Worm (Caenorhabditis elegans) whole organism, early embryonic: ENCODE measurements around the gene F53B3.3.

Experiments used
- B0310.2 ChIP-seq: sonication (generic microtip); optimal IDR thresholded peaks from 2 replicates; lab custom pipeline; 2016; ENCODE audit warnings: mild to moderate bottlenecking, missing genetic modification characterization, missing compliant biosample characterization
- F13C5.2 ChIP-seq: sonication (generic microtip); optimal IDR thresholded peaks from 2 replicates; lab custom pipeline; 2017; ENCODE audit warnings: mild to moderate bottlenecking, missing genetic modification characterization, inconsistent platforms, missing compliant biosample characterization
- aly-1 ChIP-seq: sonication (generic microtip); optimal IDR thresholded peaks from 2 replicates; lab custom pipeline; 2016; ENCODE audit warnings: missing genetic modification characterization, missing compliant biosample characterization
- ama-1 ChIP-seq: fragments of 150-350 bp; optimal IDR thresholded peaks from 2 replicates; lab custom pipeline; 2014
- ceh-13 ChIP-seq: fragments of 200-800 bp; sonication (Bioruptor generic); optimal IDR thresholded peaks from 2 replicates; lab custom pipeline; 2018; ENCODE audit warnings: mild to moderate bottlenecking, missing genetic modification characterization, missing compliant biosample characterization
- ceh-36 ChIP-seq: sonication (generic microtip); optimal IDR thresholded peaks from 2 replicates; lab custom pipeline; 2016; ENCODE audit warnings: missing genetic modification characterization, inconsistent platforms, missing compliant biosample characterization
- ets-7 ChIP-seq: sonication (generic microtip); optimal IDR thresholded peaks from 2 replicates; lab custom pipeline; 2016; ENCODE audit warnings: missing genotype, missing genetic modification characterization, missing compliant biosample characterization
- flt-1 ChIP-seq: fragments of 200-800 bp; sonication (Bioruptor generic); IDR thresholded peaks from 2 replicates; pipeline ENCODE4 v1.3.6; 2022; ENCODE audit warnings: missing genetic modification characterization, missing compliant biosample characterization
- hmbx-1 ChIP-seq: sonication (generic microtip); optimal IDR thresholded peaks from 2 replicates; lab custom pipeline; 2016; ENCODE audit warnings: mild to moderate bottlenecking, missing genetic modification characterization, missing compliant biosample characterization
- hmg-4 ChIP-seq: fragments of 200-800 bp; sonication (Bioruptor generic); optimal IDR thresholded peaks from 2 replicates; lab custom pipeline; 2018; ENCODE audit warnings: mild to moderate bottlenecking, missing genetic modification characterization, missing compliant biosample characterization
- hnd-1 ChIP-seq: sonication (generic microtip); optimal IDR thresholded peaks from 2 replicates; lab custom pipeline; 2016; ENCODE audit warnings: missing genetic modification characterization, missing compliant biosample characterization
- pes-1 ChIP-seq: fragments of 200-800 bp; sonication (Bioruptor generic); IDR thresholded peaks from 2 replicates; pipeline ENCODE4 v1.3.6; 2022; ENCODE audit warnings: missing genetic modification reagents, missing genetic modification characterization, missing compliant biosample characterization
- scrt-1 ChIP-seq: fragments of 200-800 bp; sonication (Bioruptor generic); IDR thresholded peaks from 2 replicates; pipeline ENCODE4 v1.3.6; 2022; ENCODE audit warnings: missing genetic modification characterization, missing compliant biosample characterization
- sea-1 ChIP-seq: fragments of 200-800 bp; sonication (Bioruptor generic); conservative IDR thresholded peaks from 2 replicates; pipeline ENCODE4 v1.3.6; 2022; ENCODE audit warnings: missing genetic modification characterization, missing compliant biosample characterization
- tbx-11 ChIP-seq: fragments of 200-800 bp; sonication (Bioruptor generic); IDR thresholded peaks from 2 replicates; pipeline ENCODE4 v1.3.6; 2022; ENCODE audit warnings: missing genetic modification characterization, missing compliant biosample characterization
- tbx-37 ChIP-seq: fragments of 200-800 bp; sonication (Bioruptor generic); conservative IDR thresholded peaks from 2 replicates; pipeline ENCODE4 v1.3.6; 2022; ENCODE audit warnings: missing genetic modification reagents, missing genetic modification characterization, missing compliant biosample characterization
- tra-4 ChIP-seq: sonication (generic microtip); optimal IDR thresholded peaks from 2 replicates; lab custom pipeline; 2017; ENCODE audit warnings: missing genetic modification characterization, missing compliant biosample characterization

The F53B3.3 gene

ce11 chrX:2871037-2871436, at the start of gene F53B3.3:
Gene F53B3.3, minus strand, starts transcription at chrX:2871137.
- TF ChIP-seq hmg-4 (GFP tag; lab: Kevin White, UChicago) = peak; percentile 36
- 0 out of 2 replicates have a peak, but pooled peaks have one; percentile 11 for TF ChIP-seq flt-1 (GFP tag; lab: Robert Waterston, UW)
- no peak for TF ChIP-seq hmbx-1

DNA sequence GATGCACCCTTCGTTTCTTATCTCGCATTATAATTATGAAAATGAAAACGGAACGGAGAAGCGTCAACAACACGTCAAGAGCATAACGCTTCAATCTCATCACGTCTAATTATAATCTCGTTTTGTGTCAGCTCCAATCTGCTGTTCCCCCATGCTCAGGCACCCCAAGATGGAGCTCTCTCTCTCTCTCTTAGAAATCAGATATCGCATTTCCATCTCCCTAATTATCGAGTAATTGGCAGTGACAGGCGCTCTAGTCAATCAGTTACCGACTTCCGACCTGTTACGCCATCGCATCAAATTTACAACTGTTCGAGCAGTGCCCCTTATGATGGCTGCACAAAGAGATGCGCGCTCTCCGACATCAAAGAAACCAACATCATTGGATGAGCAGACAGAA, 49.5 kb upstream of the F53B3.3 start:
- TF ChIP-seq ceh-36 (tag; lab: Kevin White, UChicago) (no peak), hmg-4 (GFP tag; lab: Kevin White, UChicago) (no peak), tbx-11 (no peak), hnd-1 (tag; lab: Kevin White, UChicago) (no peak), pes-1 (no peak), ets-7 (tag; lab: Kevin White, UChicago) (no peak), tbx-37 (GFP tag; lab: Robert Waterston, UW) (no peak), tra-4 (tag; lab: Kevin White, UChicago) (no peak), scrt-1 (GFP tag; lab: Robert Waterston, UW) (no peak), ama-1 (lab: Kevin White, UChicago) (no peak), F13C5.2 (tag; lab: Kevin White, UChicago) (no peak), sea-1 (GFP tag; lab: Robert Waterston, UW) (no peak), flt-1 (GFP tag; lab: Robert Waterston, UW) (no peak), hmbx-1 (no peak), aly-1 (tag; lab: Kevin White, UChicago) (no peak)

ce11 chrX:2919488-2919887, 48.6 kb upstream of the F53B3.3 start:
- TF ChIP-seq hnd-1 (tag; lab: Kevin White, UChicago) (no peak), aly-1 (tag; lab: Kevin White, UChicago) (no peak), ceh-36 (tag; lab: Kevin White, UChicago) (no peak), tbx-37 (GFP tag; lab: Robert Waterston, UW) (no peak), pes-1 (no peak), B0310.2 (tag; lab: Kevin White, UChicago) (no peak), ama-1 (lab: Kevin White, UChicago) (no peak)

- TF ChIP-seq ets-7 (tag; lab: Kevin White, UChicago) (no peak), hnd-1 (tag; lab: Kevin White, UChicago) (no peak), B0310.2 (tag; lab: Kevin White, UChicago) (no peak), ceh-36 (tag; lab: Kevin White, UChicago) (no peak), tbx-11 (no peak), scrt-1 (GFP tag; lab: Robert Waterston, UW) (no peak), aly-1 (tag; lab: Kevin White, UChicago) (no peak), hmbx-1 (no peak), ceh-13 (no peak), hmg-4 (GFP tag; lab: Kevin White, UChicago) (no peak), tbx-37 (GFP tag; lab: Robert Waterston, UW) (no peak), sea-1 (GFP tag; lab: Robert Waterston, UW) (no peak), tra-4 (tag; lab: Kevin White, UChicago) (no peak), ama-1 (lab: Kevin White, UChicago) (no peak), pes-1 (no peak)
Measured at ce11 chrX:2912689-2913088, 41.8 kb upstream of the F53B3.3 start.

DNA sequence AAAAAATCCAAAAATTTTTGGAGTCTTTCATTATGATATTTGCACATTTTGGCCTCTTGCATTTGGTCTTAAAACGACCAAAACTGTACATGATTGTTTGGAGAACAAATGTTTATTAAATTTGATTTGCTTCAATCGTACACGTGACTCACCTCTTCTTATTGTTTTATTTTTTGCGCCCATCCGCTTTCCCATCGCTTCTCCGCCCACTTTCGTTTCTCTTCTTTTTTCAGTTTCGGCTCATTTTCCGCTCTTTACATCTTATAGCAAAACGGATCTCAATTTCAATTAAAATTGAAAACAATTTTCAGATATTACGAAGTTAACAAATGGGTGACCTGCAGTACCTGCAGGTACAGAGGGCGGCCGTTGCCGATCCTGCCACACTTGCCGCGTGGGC, 38.3 kb upstream of the F53B3.3 start, which contains the start of gene nmy-1:
nmy-1 (plus strand) TSS at position 301 of the 400 bp plus-strand sequence.
- TF ChIP-seq sea-1 (GFP tag; lab: Robert Waterston, UW) (no peak), ets-7 (tag; lab: Kevin White, UChicago) (no peak), scrt-1 (GFP tag; lab: Robert Waterston, UW) (no peak), ceh-13 (no peak), hnd-1 (tag; lab: Kevin White, UChicago) (no peak), hmbx-1 (no peak), pes-1 (no peak), ama-1 (lab: Kevin White, UChicago) (no peak), ceh-36 (tag; lab: Kevin White, UChicago) (no peak), tra-4 (tag; lab: Kevin White, UChicago) (no peak), flt-1 (GFP tag; lab: Robert Waterston, UW) (no peak), tbx-11 (no peak)

ce11 chrX:2907296-2907873, 36.4 kb upstream of the F53B3.3 start:
- TF ChIP-seq F13C5.2 (tag; lab: Kevin White, UChicago) = no peak
- TF ChIP-seq hmg-4 (GFP tag; lab: Kevin White, UChicago) = peak; percentile 58
- TF ChIP-seq scrt-1 (GFP tag; lab: Robert Waterston, UW) = no peak
- no peak for TF ChIP-seq tbx-11
- TF ChIP-seq tbx-37 (GFP tag; lab: Robert Waterston, UW) = no peak
- 0 out of 2 replicates have a peak, but pooled peaks have one; percentile 20 for TF ChIP-seq flt-1 (GFP tag; lab: Robert Waterston, UW)
- no peak for TF ChIP-seq tra-4 (tag; lab: Kevin White, UChicago)

DNA sequence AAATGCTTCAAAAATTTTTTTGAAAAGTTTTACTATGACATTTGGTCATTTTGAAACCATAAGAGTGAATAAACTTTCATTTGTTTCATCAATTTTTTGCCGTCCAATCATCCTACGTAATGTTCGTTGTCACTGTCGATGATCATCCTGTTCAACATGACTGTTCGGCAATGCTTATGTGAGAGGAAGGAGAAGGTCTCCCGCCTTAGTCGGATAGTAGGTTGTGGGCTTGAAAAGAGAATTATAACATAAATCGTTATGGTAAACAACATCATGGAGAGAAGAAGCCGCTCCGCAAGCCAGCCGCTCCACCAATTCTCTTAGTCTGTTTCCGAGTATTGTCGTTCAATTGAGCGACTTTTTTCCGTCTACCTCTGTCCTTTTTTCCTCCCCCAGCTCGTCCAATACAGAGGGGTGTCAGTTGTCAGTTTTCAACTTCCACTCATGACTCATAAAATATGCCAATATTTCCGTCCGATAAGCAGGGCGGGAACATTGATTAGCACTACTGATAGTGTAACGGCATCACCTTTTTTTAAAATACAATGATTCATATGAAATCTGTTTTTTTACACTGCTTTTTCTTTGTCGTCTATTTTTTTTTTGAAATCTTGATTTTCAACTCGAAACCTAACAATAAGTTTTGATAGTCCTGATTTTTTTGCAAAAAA, 35.3 kb upstream of the F53B3.3 start:
- TF ChIP-seq hmg-4 (GFP tag; lab: Kevin White, UChicago) (no peak), F13C5.2 (tag; lab: Kevin White, UChicago) (no peak), flt-1 (GFP tag; lab: Robert Waterston, UW) (no peak), pes-1 (no peak), tbx-11 (no peak), scrt-1 (GFP tag; lab: Robert Waterston, UW) (no peak), B0310.2 (tag; lab: Kevin White, UChicago) (no peak), hnd-1 (tag; lab: Kevin White, UChicago) (no peak), tra-4 (tag; lab: Kevin White, UChicago) (no peak), ceh-13 (no peak), ama-1 (lab: Kevin White, UChicago) (no peak), tbx-37 (GFP tag; lab: Robert Waterston, UW) (no peak), aly-1 (tag; lab: Kevin White, UChicago) (no peak), ceh-36 (tag; lab: Kevin White, UChicago) (no peak), hmbx-1 (no peak), ets-7 (tag; lab: Kevin White, UChicago) (no peak), sea-1 (GFP tag; lab: Robert Waterston, UW) (no peak)
